Worm (Caenorhabditis elegans): ENCODE measurements around the gene nkat-1.

DNA sequence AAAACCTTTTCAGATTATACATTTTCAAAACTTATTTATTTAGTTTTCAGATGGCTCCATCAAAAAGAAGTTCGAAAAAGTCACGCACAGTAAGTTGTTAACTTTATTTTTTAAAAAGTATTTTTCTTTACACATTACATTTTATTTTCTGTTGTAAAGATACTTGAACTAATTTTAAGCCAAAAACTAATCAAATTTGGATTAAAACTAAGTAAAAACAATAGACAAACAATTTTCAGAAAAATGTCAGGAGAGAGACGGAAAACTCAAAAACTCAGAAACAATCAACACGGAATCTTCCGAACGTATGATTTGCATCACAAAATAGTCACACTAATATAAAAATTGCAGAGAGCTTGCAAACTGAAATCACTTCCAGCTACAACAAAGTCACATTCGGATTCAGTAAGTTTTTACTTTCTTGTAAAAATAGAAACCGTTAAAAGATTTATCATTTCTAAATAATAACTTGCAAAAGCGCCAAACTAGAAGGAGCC is 2.0 kb upstream of the nkat-1 start, which contains the start of gene ceh-89:
- TF ChIP-seq R02D3.7 (tag; optimal IDR thresholded peaks at IDR 0.05) (no peak), ztf-11 (tag; optimal IDR thresholded peaks at IDR 0.05) (no peak), elt-1 (tag; optimal IDR thresholded peaks at IDR 0.05) (no peak), ztf-4 (tag; optimal IDR thresholded peaks at IDR 0.05) (no peak), lin-39 (tag; optimal IDR thresholded peaks at IDR 0.05) (no peak), nhr-12 (tag; optimal IDR thresholded peaks at IDR 0.05) (no peak), nhr-76 (tag; optimal IDR thresholded peaks at IDR 0.05) (no peak), lsy-12 (tag; optimal IDR thresholded peaks at IDR 0.05) (no peak), snpc-4 (tag; optimal IDR thresholded peaks at IDR 0.05) (no peak), pha-4 (tag; optimal IDR thresholded peaks at IDR 0.05) (no peak), tbx-2 (tag; optimal IDR thresholded peaks at IDR 0.05) (no peak), fkh-10 (GFP tag; optimal IDR thresholded peaks at IDR 0.05) (no peak), nhr-77 (tag; optimal IDR thresholded peaks at IDR 0.05) (no peak)
